Fruit fly (Drosophila melanogaster) whole organism, embryonic: ENCODE results near the gene CG17717.

ENCODE experiments used
- Adf1 ChIP-seq: fragments of 200-800 bp; sonication (Bioruptor generic); IDR thresholded peaks from 2 replicates; pipeline ENCODE4 v1.3.6; 2022; ENCODE audit warnings: missing biosample characterization, missing genetic modification characterization
- CG10274 ChIP-seq: fragments of 200-800 bp; sonication (Bioruptor generic); optimal IDR thresholded peaks from 3 replicates; lab custom pipeline; 2017; ENCODE audit warnings: missing biosample characterization, mild to moderate bottlenecking, missing genetic modification characterization
- CG10321 ChIP-seq: fragments of 200-800 bp; sonication (Bioruptor generic); IDR thresholded peaks from 2 replicates; pipeline ENCODE4 v1.3.6; 2022; ENCODE audit warnings: missing biosample characterization, missing genetic modification characterization
- CG13123 ChIP-seq: fragments of 200-800 bp; sonication (Bioruptor generic); optimal IDR thresholded peaks from 2 replicates; lab custom pipeline; 2016; ENCODE audit warnings: missing biosample characterization, missing genetic modification characterization
- CG14050 ChIP-seq: fragments of 200-800 bp; sonication (Bioruptor generic); IDR thresholded peaks from 3 replicates; pipeline ENCODE4 v1.3.6; 2022; ENCODE audit warnings: missing biosample characterization, missing genetic modification characterization
- CG16813 ChIP-seq: fragments of 200-800 bp; sonication (Bioruptor generic); IDR thresholded peaks from 3 replicates; pipeline ENCODE4 v1.3.6; 2022; ENCODE audit warnings: missing biosample characterization, missing genetic modification characterization; ENCODE audit not compliant: partially characterized antibody
- CG18011 ChIP-seq: fragments of 200-800 bp; sonication (Bioruptor generic); optimal IDR thresholded peaks from 2 replicates; lab custom pipeline; 2017; ENCODE audit warnings: missing biosample characterization, missing genetic modification characterization, mild to moderate bottlenecking, moderate library complexity, missing genotype
- CG32532 ChIP-seq: fragments of 200-800 bp; sonication (Bioruptor generic); IDR thresholded peaks from 2 replicates; pipeline ENCODE4 v1.3.6; 2022; ENCODE audit warnings: missing biosample characterization, missing genetic modification characterization
- CG43689 ChIP-seq: fragments of 200-800 bp; sonication (Bioruptor generic); IDR thresholded peaks from 2 replicates; pipeline ENCODE4 v1.3.6; 2022; ENCODE audit warnings: missing biosample characterization, missing genetic modification characterization
- CG4424 ChIP-seq: fragments of 200-800 bp; sonication (Bioruptor generic); optimal IDR thresholded peaks from 3 replicates; lab custom pipeline; 2016; ENCODE audit warnings: missing biosample characterization, missing genetic modification characterization
- CG5180 ChIP-seq: fragments of 200-800 bp; sonication (Bioruptor generic); optimal IDR thresholded peaks from 3 replicates; lab custom pipeline; 2017; ENCODE audit warnings: missing biosample characterization, missing genetic modification characterization, mild to moderate bottlenecking, moderate library complexity, missing genetic modification reagents
- CG8924 ChIP-seq: fragments of 200-800 bp; optimal IDR thresholded peaks from 3 replicates; lab custom pipeline; 2019; ENCODE audit warnings: missing biosample characterization, mild to moderate bottlenecking, missing genetic modification characterization, moderate library complexity
- CG9797 ChIP-seq: fragments of 200-800 bp; sonication (Bioruptor generic); optimal IDR thresholded peaks from 3 replicates; lab custom pipeline; 2018; ENCODE audit warnings: missing biosample characterization, mild to moderate bottlenecking, missing genetic modification characterization
- CTCF ChIP-seq: fragments of 200-800 bp; sonication (Bioruptor generic); optimal IDR thresholded peaks from 2 replicates; lab custom pipeline; 2017; ENCODE audit warnings: missing biosample characterization, mild to moderate bottlenecking, missing genetic modification characterization, moderate library complexity
- CoRest ChIP-seq: fragments of 200-800 bp; sonication (Bioruptor generic); optimal IDR thresholded peaks from 3 replicates; lab custom pipeline; 2018; ENCODE audit warnings: missing biosample characterization, mild to moderate bottlenecking, missing genetic modification characterization, moderate library complexity
- Dad ChIP-seq: fragments of 200-800 bp; sonication (Bioruptor generic); optimal IDR thresholded peaks from 3 replicates; lab custom pipeline; 2016; ENCODE audit warnings: missing biosample characterization, missing genetic modification characterization
- Ets65A ChIP-seq: fragments of 200-800 bp; sonication (Bioruptor generic); peaks from one replicate; lab custom pipeline; 2016; ENCODE audit warnings: missing biosample characterization, missing genetic modification characterization
- Hsf ChIP-seq: fragments of 200-800 bp; sonication (Bioruptor generic); optimal IDR thresholded peaks from 3 replicates; lab custom pipeline; 2016; ENCODE audit warnings: missing biosample characterization, missing genetic modification characterization
- Meics ChIP-seq: fragments of 200-800 bp; sonication (Bioruptor generic); optimal IDR thresholded peaks from 2 replicates; lab custom pipeline; 2017; ENCODE audit warnings: missing biosample characterization, mild to moderate bottlenecking, missing genetic modification characterization
- Nf-YC ChIP-seq: fragments of 200-800 bp; optimal IDR thresholded peaks from 3 replicates; lab custom pipeline; 2019; ENCODE audit warnings: missing biosample characterization, mild to moderate bottlenecking, missing genetic modification characterization, moderate library complexity
- Rx ChIP-seq: fragments of 200-800 bp; sonication (Bioruptor generic); IDR thresholded peaks from 2 replicates; pipeline ENCODE4 v1.3.6; 2022; ENCODE audit warnings: missing biosample characterization, missing genetic modification characterization
- Tbp ChIP-seq: fragments of >200 bp; optimal IDR thresholded peaks from 2 replicates; lab custom pipeline; 2018; ENCODE audit warnings: missing biosample characterization, missing genetic modification characterization
- Vsx1 ChIP-seq: fragments of 200-800 bp; sonication (Bioruptor generic); optimal IDR thresholded peaks from 2 replicates; lab custom pipeline; 2017; ENCODE audit warnings: missing biosample characterization, mild to moderate bottlenecking, missing genetic modification characterization, missing genetic modification reagents
- ac ChIP-seq: fragments of 200-800 bp; sonication (Bioruptor generic); optimal IDR thresholded peaks from 3 replicates; lab custom pipeline; 2017; ENCODE audit warnings: missing biosample characterization, mild to moderate bottlenecking, missing genetic modification characterization
- aop ChIP-seq: fragments of 200-800 bp; sonication (Bioruptor generic); IDR thresholded peaks from 2 replicates; pipeline ENCODE4 v1.3.6; 2022; ENCODE audit warnings: missing biosample characterization, missing genetic modification characterization
- ara ChIP-seq: fragments of 200-800 bp; sonication (Bioruptor generic); IDR thresholded peaks from 2 replicates; pipeline ENCODE4 v1.3.6; 2022; ENCODE audit warnings: missing biosample characterization, missing genetic modification characterization
- az2 ChIP-seq: fragments of 200-800 bp; sonication (Bioruptor generic); optimal IDR thresholded peaks from 3 replicates; lab custom pipeline; 2016; ENCODE audit warnings: missing biosample characterization, missing genetic modification characterization
- bbx ChIP-seq: fragments of 200-800 bp; sonication (Bioruptor generic); IDR thresholded peaks from 2 replicates; pipeline ENCODE4 v1.3.6; 2022; ENCODE audit warnings: missing biosample characterization, missing genetic modification characterization; ENCODE audit not compliant: partially characterized antibody
- br ChIP-seq: fragments of >200 bp; optimal IDR thresholded peaks from 2 replicates; lab custom pipeline; 2017
- cato ChIP-seq: fragments of 200-800 bp; sonication (Bioruptor generic); optimal IDR thresholded peaks from 2 replicates; lab custom pipeline; 2016; ENCODE audit warnings: missing biosample characterization, missing genetic modification characterization, borderline replicate concordance
- cg ChIP-seq: fragments of 200-800 bp; sonication (Bioruptor generic); optimal IDR thresholded peaks from 3 replicates; lab custom pipeline; 2019; ENCODE audit warnings: missing biosample characterization, mild to moderate bottlenecking, missing genetic modification characterization, moderate library complexity
- chinmo ChIP-seq: fragments of 200-800 bp; sonication (Bioruptor generic); IDR thresholded peaks from 4 replicates; pipeline ENCODE4 v1.3.6; 2022; ENCODE audit warnings: missing biosample characterization, missing genetic modification characterization; ENCODE audit not compliant: partially characterized antibody
- cwo ChIP-seq: fragments of 200-800 bp; sonication (Bioruptor generic); optimal IDR thresholded peaks from 3 replicates; lab custom pipeline; 2017; ENCODE audit warnings: missing biosample characterization, missing genetic modification characterization, mild to moderate bottlenecking, moderate library complexity, missing genetic modification reagents
- dmrt99B ChIP-seq: fragments of 200-800 bp; sonication (Bioruptor generic); optimal IDR thresholded peaks from 2 replicates; lab custom pipeline; 2018; ENCODE audit warnings: missing biosample characterization, mild to moderate bottlenecking, missing genetic modification characterization, moderate library complexity
- emc ChIP-seq: fragments of 200-800 bp; sonication (Bioruptor generic); optimal IDR thresholded peaks from 2 replicates; lab custom pipeline; 2016; ENCODE audit warnings: missing biosample characterization, missing genetic modification characterization
- esg ChIP-seq: fragments of 200-800 bp; sonication (Bioruptor generic); conservative IDR thresholded peaks from 2 replicates; pipeline ENCODE4 v1.3.6; 2022; ENCODE audit warnings: missing biosample characterization, missing genetic modification characterization
- fd64A ChIP-seq: fragments of 200-800 bp; sonication (Bioruptor generic); optimal IDR thresholded peaks from 3 replicates; lab custom pipeline; 2018; ENCODE audit warnings: missing biosample characterization, mild to moderate bottlenecking, missing genetic modification characterization
- grau ChIP-seq: fragments of 200-800 bp; optimal IDR thresholded peaks from 3 replicates; lab custom pipeline; 2019; ENCODE audit warnings: missing biosample characterization, mild to moderate bottlenecking, missing genetic modification characterization, moderate library complexity
- insv ChIP-seq, 2 experiments: fragments of 200-800 bp; sonication (Bioruptor generic); optimal IDR thresholded peaks; 3 replicates each; lab custom pipeline; 2016 to 2018; ENCODE audit warnings: missing biosample characterization in 2 of 2, missing genetic modification characterization in 2 of 2
- kay ChIP-seq: fragments of 200-800 bp; sonication (Bioruptor generic); optimal IDR thresholded peaks from 2 replicates; lab custom pipeline; 2016; ENCODE audit warnings: missing biosample characterization, missing genetic modification characterization
- slou ChIP-seq: fragments of 200-800 bp; sonication (Bioruptor generic); optimal IDR thresholded peaks from 3 replicates; lab custom pipeline; 2016; ENCODE audit warnings: missing biosample characterization, missing genetic modification characterization
- trh ChIP-seq: fragments of 200-800 bp; sonication (Bioruptor generic); optimal IDR thresholded peaks from 2 replicates; lab custom pipeline; 2016; ENCODE audit warnings: missing biosample characterization, missing genetic modification characterization
- z ChIP-seq: fragments of 200-800 bp; sonication (Bioruptor generic); IDR thresholded peaks from 3 replicates; pipeline ENCODE4 v1.3.6; 2022; ENCODE audit warnings: missing biosample characterization, missing genetic modification characterization

Gene CG17717

dm6 chrX:6549428-6550117 lies 39.5 kb upstream of the CG17717 start (continued):
- TF ChIP-seq Meics (GFP tag; lab: Kevin White, UChicago) (peak; percentile 96), CG4424 (GFP tag; lab: Kevin White, UChicago) (peak; percentile 97), cg (GFP tag; lab: Kevin White, UChicago) (no peak), trh (peak; percentile 79), Adf1 (GFP tag; lab: Robert Waterston, UW) (peak; percentile 99), z (GFP tag; lab: Robert Waterston, UW) (peak; percentile 69; the same call in 2 of the 3 replicates), cwo (peak; percentile 93), CG9797 (GFP tag; lab: Kevin White, UChicago) (peak; percentile 36), esg (peak; percentile 93), CG43689 (GFP tag; lab: Robert Waterston, UW) (peak; percentile 86), grau (tag; lab: Kevin White, UChicago) (peak; percentile 92), ara (GFP tag; lab: Robert Waterston, UW) (peak; percentile 95), emc (peak; percentile 95), Nf-YC (tag; lab: Kevin White, UChicago) (peak; percentile 84), dmrt99B (tag; lab: Kevin White, UChicago) (peak; percentile 94), CG32532 (GFP tag; lab: Robert Waterston, UW) (peak; percentile 98), CG18011 (GFP tag; lab: Kevin White, UChicago) (peak; percentile 74), CG10321 (GFP tag; lab: Robert Waterston, UW) (peak; percentile 63; the same call in 1 of the 2 replicates), Tbp (GFP tag; lab: Kevin White, UChicago) (no peak)
- TF ChIP-seq, all 482 proteins: peak for 428

dm6 chrX:6550118-6550502 lies 39.0 kb upstream of the CG17717 start:
- TF ChIP-seq az2 (GFP tag; lab: Kevin White, UChicago) (no peak), bbx (no peak), kay (no peak), cato (GFP tag; lab: Kevin White, UChicago) (no peak), CG10274 (GFP tag; lab: Kevin White, UChicago) (no peak), Dad (GFP tag; lab: Kevin White, UChicago) (no peak), CTCF (GFP tag; lab: Kevin White, UChicago) (peak; percentile 81)

- TF ChIP-seq CoRest (tag; lab: Kevin White, UChicago), result no peak
- no peak for TF ChIP-seq insv (GFP tag; optimal IDR thresholded peaks at IDR 0.05; lab: Kevin White, UChicago)
- TF ChIP-seq CG8924, result no peak
- TF ChIP-seq aop (GFP tag; lab: Robert Waterston, UW), result no peak
- TF ChIP-seq slou (GFP tag; lab: Kevin White, UChicago), result no peak
- TF ChIP-seq fd64A (GFP tag; lab: Kevin White, UChicago), result no peak
- TF ChIP-seq Vsx1 (GFP tag; lab: Kevin White, UChicago), result no peak
- no peak for TF ChIP-seq CG14050 (GFP tag; lab: Robert Waterston, UW)
- TF ChIP-seq CG13123 (GFP tag; lab: Kevin White, UChicago), result no peak
- peak; percentile 41; the same call in 1 of the 4 replicates for TF ChIP-seq chinmo (GFP tag; lab: Robert Waterston, UW)
- TF ChIP-seq CG16813 (GFP tag; lab: Robert Waterston, UW), result no peak
- TF ChIP-seq ac (GFP tag; lab: Kevin White, UChicago), result no peak
- no peak for TF ChIP-seq br (lab: Kevin White, UChicago)
- peak; percentile 76 for TF ChIP-seq Ets65A (GFP tag; lab: Kevin White, UChicago)
- TF ChIP-seq Rx (GFP tag; lab: Robert Waterston, UW), result no peak
- TF ChIP-seq Hsf (GFP tag; lab: Kevin White, UChicago), result no peak
- TF ChIP-seq CG5180 (GFP tag; lab: Kevin White, UChicago), result no peak
Observed at dm6 chrX:6551464-6551863, 37.6 kb upstream of the CG17717 start.
